Worm (Caenorhabditis elegans) whole organism, L4 larva: ENCODE results near the gene srab-13.

Experiments
- F26F4.8 ChIP-seq: fragments of 200-800 bp; sonication (Bioruptor generic); conservative IDR thresholded peaks from 2 replicates; pipeline ENCODE4 v1.3.6; 2022; ENCODE audit warnings: missing genetic modification characterization, missing compliant biosample characterization
- T20F7.1 ChIP-seq: fragments of 200-800 bp; sonication (Bioruptor generic); optimal IDR thresholded peaks from 2 replicates; lab custom pipeline; 2018; ENCODE audit warnings: mild to moderate bottlenecking, missing genetic modification characterization, missing compliant biosample characterization
- T26A8.4 ChIP-seq: fragments of 200-800 bp; sonication (Bioruptor generic); IDR thresholded peaks from 2 replicates; pipeline ENCODE4 v1.3.6; 2022; ENCODE audit warnings: missing genetic modification characterization, missing compliant biosample characterization
- Y105C5A.15 ChIP-seq: fragments of 200-800 bp; sonication (Bioruptor generic); IDR thresholded peaks from 2 replicates; pipeline ENCODE4 v1.3.6; 2022; ENCODE audit warnings: missing genetic modification characterization, missing compliant biosample characterization
- aly-2 ChIP-seq: sonication (generic microtip); optimal IDR thresholded peaks from 2 replicates; lab custom pipeline; 2018; ENCODE audit warnings: missing biosample characterization, missing genetic modification characterization
- attf-4 ChIP-seq: sonication (generic microtip); optimal IDR thresholded peaks from 3 replicates; lab custom pipeline; 2017; ENCODE audit warnings: missing biosample characterization, missing genetic modification characterization
- ceh-20 ChIP-seq: fragments of 200-800 bp; sonication (Bioruptor generic); IDR thresholded peaks from 2 replicates; pipeline ENCODE4 v1.3.6; 2022; ENCODE audit warnings: missing genetic modification reagents, missing genetic modification characterization, missing compliant biosample characterization
- ceh-28 ChIP-seq: fragments of 150-350 bp; optimal IDR thresholded peaks from 2 replicates; lab custom pipeline; 2014; ENCODE audit warnings: missing biosample characterization, missing genetic modification reagents, missing genetic modification characterization
- cey-2 ChIP-seq: sonication (generic microtip); optimal IDR thresholded peaks from 3 replicates; lab custom pipeline; 2017; ENCODE audit warnings: missing genetic modification characterization, mild to moderate bottlenecking, missing compliant biosample characterization, antibody characterized with exemption, borderline replicate concordance; ENCODE audit not compliant: insufficient read depth
- daf-16 ChIP-seq, 3 experiments: sonication (generic microtip); optimal IDR thresholded peaks; 2 replicates each; lab custom pipeline; 2016 to 2017; ENCODE audit warnings: missing genetic modification characterization in 3 of 3, missing genetic modification reagents in 3 of 3, mild to moderate bottlenecking in 2 of 3, missing compliant biosample characterization in 2 of 3, missing biosample characterization in 1 of 3, moderate library complexity in 1 of 3
- daf-19 ChIP-seq: fragments of 200-800 bp; sonication (Bioruptor generic); conservative IDR thresholded peaks from 2 replicates; pipeline ENCODE4 v1.3.6; 2022; ENCODE audit warnings: missing genetic modification characterization, missing compliant biosample characterization
- daf-8 ChIP-seq: fragments of 200-800 bp; sonication (Bioruptor generic); IDR thresholded peaks from 2 replicates; pipeline ENCODE4 v1.3.6; 2022; ENCODE audit warnings: missing genetic modification characterization, missing compliant biosample characterization
- dmd-6 ChIP-seq: fragments of 200-800 bp; sonication (Bioruptor generic); IDR thresholded peaks from 2 replicates; pipeline ENCODE4 v1.3.6; 2022; ENCODE audit warnings: missing genetic modification reagents, missing genetic modification characterization, missing compliant biosample characterization
- dmd-8 ChIP-seq: fragments of 200-800 bp; sonication (Bioruptor generic); IDR thresholded peaks from 2 replicates; pipeline ENCODE4 v1.3.6; 2022; ENCODE audit warnings: missing genetic modification characterization, missing compliant biosample characterization
- dpl-1 ChIP-seq: fragments of 150-350 bp; optimal IDR thresholded peaks from 2 replicates; lab custom pipeline; 2014; ENCODE audit warnings: missing biosample characterization, missing genetic modification reagents, missing genetic modification characterization
- dve-1 ChIP-seq: sonication (generic microtip); optimal IDR thresholded peaks from 2 replicates; lab custom pipeline; 2017; ENCODE audit warnings: antibody characterized with exemption, mild to moderate bottlenecking, missing genetic modification characterization, missing compliant biosample characterization; ENCODE audit not compliant: insufficient read depth
- hif-1 ChIP-seq, 2 experiments: sonication (generic microtip); optimal IDR thresholded peaks; 2 replicates each; lab custom pipeline; 2016 to 2017; ENCODE audit warnings: missing compliant biosample characterization in 2 of 2, missing genetic modification characterization in 2 of 2, missing genetic modification reagents in 2 of 2, missing genotype in 2 of 2, mild to moderate bottlenecking in 1 of 2
- hlh-11 ChIP-seq: fragments of 200-800 bp; sonication (Bioruptor generic); optimal IDR thresholded peaks from 2 replicates; lab custom pipeline; 2018; ENCODE audit warnings: mild to moderate bottlenecking, missing genetic modification characterization, missing compliant biosample characterization
- hmg-1.1 ChIP-seq: fragments of 200-800 bp; sonication (Bioruptor generic); IDR thresholded peaks from 2 replicates; pipeline ENCODE4 v1.3.6; 2022; ENCODE audit warnings: missing genetic modification reagents, missing genetic modification characterization, missing compliant biosample characterization
- lin-1 ChIP-seq: fragments of 200-800 bp; sonication (Bioruptor generic); IDR thresholded peaks from 2 replicates; pipeline ENCODE4 v1.3.6; 2022; ENCODE audit warnings: missing genetic modification reagents, missing genetic modification characterization, missing compliant biosample characterization
- lin-29 ChIP-seq: fragments of 200-800 bp; sonication (Bioruptor generic); IDR thresholded peaks from 2 replicates; pipeline ENCODE4 v1.3.6; 2022; ENCODE audit warnings: missing genetic modification reagents, missing genetic modification characterization, missing compliant biosample characterization
- lin-38 ChIP-seq: fragments of 200-800 bp; sonication (Bioruptor generic); IDR thresholded peaks from 2 replicates; pipeline ENCODE4 v1.3.6; 2022; ENCODE audit warnings: missing genetic modification reagents, missing genetic modification characterization, missing compliant biosample characterization
- lir-3 ChIP-seq: sonication (generic microtip); optimal IDR thresholded peaks from 2 replicates; lab custom pipeline; 2016; ENCODE audit warnings: mild to moderate bottlenecking, missing genetic modification characterization, missing compliant biosample characterization
- lsy-2 ChIP-seq, 2 experiments: fragments of 150-350 bp in 1 of 2; sonication (generic microtip) in 1 of 2; optimal IDR thresholded peaks; 2 replicates each; lab custom pipeline; 2014 to 2017; ENCODE audit warnings: missing biosample characterization in 2 of 2, missing genetic modification characterization in 2 of 2
- mep-1 ChIP-seq: fragments of 150-350 bp; sonication (generic microtip); optimal IDR thresholded peaks from 3 replicates; lab custom pipeline; 2014; ENCODE audit warnings: missing biosample characterization, missing genetic modification characterization
- mes-2 ChIP-seq: sonication (generic microtip); optimal IDR thresholded peaks from 2 replicates; lab custom pipeline; 2016; ENCODE audit warnings: missing genotype, mild to moderate bottlenecking, missing genetic modification characterization, missing compliant biosample characterization; ENCODE audit not compliant: poor library complexity, severe bottlenecking
- mxl-2 ChIP-seq: fragments of 200-800 bp; sonication (Bioruptor generic); conservative IDR thresholded peaks from 2 replicates; pipeline ENCODE4 v1.3.6; 2022; ENCODE audit warnings: missing genetic modification reagents, missing genetic modification characterization, missing compliant biosample characterization
- nhr-25 ChIP-seq: sonication (generic microtip); optimal IDR thresholded peaks from 2 replicates; lab custom pipeline; 2017; ENCODE audit warnings: missing genetic modification characterization, mild to moderate bottlenecking, missing compliant biosample characterization, antibody characterized with exemption, moderate library complexity, borderline replicate concordance; ENCODE audit not compliant: insufficient read depth
- nhr-28 ChIP-seq: fragments of 150-350 bp; optimal IDR thresholded peaks from 2 replicates; lab custom pipeline; 2014; ENCODE audit warnings: missing biosample characterization, missing genetic modification characterization
- nhr-6 ChIP-seq: fragments of 150-350 bp; optimal IDR thresholded peaks from 2 replicates; lab custom pipeline; 2014; ENCODE audit warnings: missing biosample characterization, missing genetic modification characterization
- nhr-76 ChIP-seq: fragments of 150-350 bp; optimal IDR thresholded peaks from 2 replicates; lab custom pipeline; 2014; ENCODE audit warnings: missing biosample characterization, missing genetic modification characterization
- pha-4 ChIP-seq, 2 experiments: fragments of 150-350 bp in 1 of 2; fragments of 200-800 bp in 1 of 2; sonication (Bioruptor generic) in 1 of 2; IDR thresholded peaks in 1 of 2; optimal IDR thresholded peaks in 1 of 2; 2 replicates each; pipeline versions ENCODE4 v1.3.6 to Lab custom; 2014 to 2022; ENCODE audit warnings: missing genetic modification characterization in 2 of 2, missing genetic modification reagents in 2 of 2, missing biosample characterization in 1 of 2, missing compliant biosample characterization in 1 of 2
- php-3 ChIP-seq: fragments of 200-800 bp; sonication (Bioruptor generic); IDR thresholded peaks from 2 replicates; pipeline ENCODE4 v1.3.6; 2022; ENCODE audit warnings: missing genetic modification reagents, missing genetic modification characterization, missing compliant biosample characterization
- pqm-1 ChIP-seq: sonication (generic microtip); optimal IDR thresholded peaks from 2 replicates; lab custom pipeline; 2017; ENCODE audit warnings: missing biosample characterization, missing genetic modification characterization
- saeg-2 ChIP-seq: fragments of 200-800 bp; sonication (Bioruptor generic); IDR thresholded peaks from 2 replicates; pipeline ENCODE4 v1.3.6; 2022; ENCODE audit warnings: missing genetic modification reagents, missing genetic modification characterization, missing compliant biosample characterization
- sdz-12 ChIP-seq: fragments of 200-800 bp; sonication (Bioruptor generic); optimal IDR thresholded peaks from 2 replicates; lab custom pipeline; 2018; ENCODE audit warnings: mild to moderate bottlenecking, missing genetic modification characterization, missing compliant biosample characterization
- snpc-1.2 ChIP-seq: fragments of 200-800 bp; sonication (Bioruptor generic); IDR thresholded peaks from 2 replicates; pipeline ENCODE4 v1.3.6; 2022; ENCODE audit warnings: missing genetic modification reagents, missing genetic modification characterization, missing compliant biosample characterization
- snpc-4 ChIP-seq: fragments of 150-350 bp; optimal IDR thresholded peaks from 2 replicates; lab custom pipeline; 2014; ENCODE audit warnings: missing biosample characterization, missing genetic modification characterization
- unc-62 ChIP-seq, 3 experiments: fragments of 150-350 bp in 1 of 3; sonication (generic microtip); optimal IDR thresholded peaks in 2 of 3; peaks in 1 of 3; 1 replicate in 1 of 3; 2 replicates in 2 of 3; lab custom pipeline; 2014 to 2017; ENCODE audit warnings: missing biosample characterization in 3 of 3, missing genetic modification characterization in 3 of 3, missing genetic modification reagents in 3 of 3, missing genotype in 1 of 3
- zag-1 ChIP-seq: fragments of 150-350 bp; optimal IDR thresholded peaks from 2 replicates; lab custom pipeline; 2014; ENCODE audit warnings: missing biosample characterization, missing genetic modification characterization
- zfp-2 ChIP-seq: sonication (generic microtip); optimal IDR thresholded peaks from 2 replicates; lab custom pipeline; 2016; ENCODE audit warnings: mild to moderate bottlenecking, missing genetic modification characterization, missing compliant biosample characterization
- zip-11 ChIP-seq: fragments of 200-800 bp; sonication (Bioruptor generic); IDR thresholded peaks from 2 replicates; pipeline ENCODE4 v1.3.6; 2022; ENCODE audit warnings: missing genetic modification characterization, missing compliant biosample characterization
- ztf-11 ChIP-seq: fragments of 150-350 bp; optimal IDR thresholded peaks from 2 replicates; lab custom pipeline; 2014; ENCODE audit warnings: missing biosample characterization, missing genetic modification characterization

The srab-13 gene

ce11 chrV:2066780-2067179 lies 39.1 kb upstream of the srab-13 start, which contains the start of gene nhr-86:
Gene nhr-86 (minus strand): TSS chrV:2066850.
- TF ChIP-seq hif-1 (tag; optimal IDR thresholded peaks at IDR 0.05; lab: Kevin White, UChicago) (peak in 1 of 2 experiments; percentile 12), hmg-1.1 (GFP tag; lab: Robert Waterston, UW) (0 out of 2 replicates have a peak, but pooled peaks have one; percentile 12), unc-62 (GFP tag; optimal IDR thresholded peaks at IDR 0.05 in 1 of 2; lab: Kevin White, UChicago) (peak in 1 of 2 experiments; percentile 33), unc-62 (tag; optimal IDR thresholded peaks at IDR 0.05; lab: Kevin White, UChicago) (no peak), aly-2 (no peak), dmd-6 (GFP tag; lab: Robert Waterston, UW) (peak; percentile 16; the same call in 1 of the 2 replicates), mes-2 (tag; lab: Kevin White, UChicago) (peak; percentile 13), cey-2 (no peak), pqm-1 (tag; lab: Kevin White, UChicago) (peak; percentile 19), mep-1 (tag; lab: Kevin White, UChicago) (peak; percentile 3), nhr-28 (tag; lab: Kevin White, UChicago) (peak; percentile 99), hlh-11 (tag; lab: Kevin White, UChicago) (peak; percentile 25), dve-1 (peak; percentile 10), ceh-20 (GFP tag; lab: Robert Waterston, UW) (no peak), daf-8 (no peak), T20F7.1 (GFP tag; lab: Kevin White, UChicago) (no peak), daf-16 (GFP tag; optimal IDR thresholded peaks at IDR 0.05; lab: Kevin White, UChicago) (no peak), daf-16 (tag; optimal IDR thresholded peaks at IDR 0.05; lab: Kevin White, UChicago) (peak; percentile 7)

ce11 chrV:2057324-2057723 lies 29.6 kb upstream of the srab-13 start, which contains the start of gene comt-3:
Gene comt-3 (plus strand): TSS chrV:2057537.
- TF ChIP-seq nhr-6 (tag; lab: Kevin White, UChicago) (no peak), lsy-2 (tag; optimal IDR thresholded peaks at IDR 0.05; lab: Kevin White, UChicago) (no peak), snpc-4 (no peak), pqm-1 (tag; lab: Kevin White, UChicago) (peak; percentile 29), nhr-28 (tag; lab: Kevin White, UChicago) (peak; percentile 30)

DNA sequence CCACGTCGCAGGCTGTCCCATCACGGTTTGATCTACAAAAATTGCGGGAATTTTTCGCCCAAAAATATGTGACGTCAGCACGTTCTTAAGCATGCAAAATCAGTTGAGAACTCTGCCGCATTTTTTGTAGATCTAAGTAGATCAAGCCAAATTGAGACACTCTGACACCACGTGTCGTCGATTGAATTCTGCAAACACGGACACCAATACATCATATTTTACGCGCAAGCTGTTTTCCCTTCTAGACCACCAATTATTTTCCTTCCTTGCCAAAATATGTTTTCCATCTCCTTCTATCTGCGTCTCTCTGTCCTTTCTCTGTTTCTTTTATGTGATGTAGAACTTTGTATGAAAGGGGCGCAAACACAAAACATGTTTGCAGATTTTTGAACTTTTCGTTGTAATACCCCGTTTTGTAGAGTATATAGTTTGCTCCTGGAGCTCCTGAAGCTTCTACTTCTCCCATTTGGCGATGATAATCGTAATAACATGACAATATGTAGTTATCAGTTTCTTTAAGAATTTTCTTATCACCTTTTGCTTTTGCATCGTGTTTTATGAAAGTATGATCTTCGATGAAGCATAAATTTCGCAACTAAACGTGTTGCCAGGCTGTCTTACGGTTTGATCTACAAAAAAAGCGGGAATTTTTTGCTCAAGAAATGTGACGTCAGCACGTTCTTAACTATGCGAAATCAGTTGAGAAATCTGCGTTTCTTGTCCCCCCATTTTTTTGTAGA lies 28.2 kb upstream of the srab-13 start:
- TF ChIP-seq lin-38 (no peak), ceh-28 (tag; lab: Kevin White, UChicago) (no peak), attf-4 (tag; lab: Kevin White, UChicago) (no peak), hmg-1.1 (GFP tag; lab: Robert Waterston, UW) (peak; percentile 29; the same call in 1 of the 2 replicates), snpc-1.2 (no peak), zag-1 (no peak), sdz-12 (GFP tag; lab: Kevin White, UChicago) (no peak), dve-1 (peak; percentile 18), nhr-25 (tag; lab: Kevin White, UChicago) (no peak), dmd-6 (GFP tag; lab: Robert Waterston, UW) (peak; percentile 57; the same call in 1 of the 2 replicates), pha-4 (GFP tag; IDR thresholded peaks at IDR 0.05; lab: Robert Waterston, UW) (no peak), pha-4 (tag; optimal IDR thresholded peaks at IDR 0.05; lab: Kevin White, UChicago) (no peak), T26A8.4 (GFP tag; lab: Robert Waterston, UW) (no peak), F26F4.8 (GFP tag; lab: Robert Waterston, UW) (no peak), Y105C5A.15 (GFP tag; lab: Robert Waterston, UW) (no peak), T20F7.1 (GFP tag; lab: Kevin White, UChicago) (no peak), mxl-2 (GFP tag; lab: Robert Waterston, UW) (no peak), daf-19 (GFP tag; lab: Robert Waterston, UW) (no peak), saeg-2 (GFP tag; lab: Robert Waterston, UW) (no peak), zfp-2 (no peak), lir-3 (tag; lab: Kevin White, UChicago) (no peak), dmd-8 (GFP tag; lab: Robert Waterston, UW) (no peak), php-3 (GFP tag; lab: Robert Waterston, UW) (no peak), lin-29 (no peak), ztf-11 (no peak), lin-1 (GFP tag; lab: Robert Waterston, UW) (no peak), dpl-1 (GFP tag; lab: Kevin White, UChicago) (no peak), zip-11 (GFP tag; lab: Robert Waterston, UW) (no peak), nhr-76 (tag; lab: Kevin White, UChicago) (no peak)
